Worm (Caenorhabditis elegans) whole organism, L4 larva: Measurements from ENCODE around the gene F37B4.10.

Source experiments
- nhr-77 ChIP-seq: fragments of 150-350 bp; optimal IDR thresholded peaks from 2 replicates; lab custom pipeline; 2014; ENCODE audit warnings: missing biosample characterization, missing genetic modification characterization
- tra-1 ChIP-seq: fragments of 200-800 bp; sonication (Bioruptor generic); IDR thresholded peaks from 2 replicates; pipeline ENCODE4 v1.3.6; 2022; ENCODE audit warnings: missing genetic modification reagents, missing genetic modification characterization, missing compliant biosample characterization

DNA sequence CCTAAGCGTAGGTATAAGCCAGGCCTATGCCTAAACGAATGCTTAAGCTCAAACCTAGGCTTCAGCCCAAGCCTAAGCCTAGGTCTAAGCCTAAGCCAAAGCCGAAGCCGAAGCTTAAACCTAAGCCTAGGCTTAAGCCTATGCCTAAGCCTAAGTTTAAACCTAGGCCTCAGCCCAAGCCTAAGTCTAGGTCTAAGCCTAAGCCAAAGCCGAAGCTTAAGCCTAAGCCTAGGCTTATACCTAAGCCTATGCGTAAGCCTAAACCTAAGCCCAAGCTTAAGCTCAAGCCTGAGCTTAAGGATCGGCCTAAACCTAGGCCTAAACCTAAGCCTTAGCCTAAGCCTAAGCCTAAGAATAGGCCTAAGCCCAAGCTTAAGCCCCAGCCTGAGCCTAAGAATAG, 51.4 kb downstream of the F37B4.10 start:
- TF ChIP-seq nhr-77 (tag; lab: Kevin White, UChicago) (no peak), tra-1 (GFP tag; lab: Robert Waterston, UW) (no peak)
